Worm (Caenorhabditis elegans) whole organism, L1 larva: ENCODE measurements around the gene algn-13.

Source experiments
- C04F5.9 ChIP-seq: sonication (generic microtip); optimal IDR thresholded peaks from 2 replicates; lab custom pipeline; 2016; ENCODE audit warnings: missing genetic modification characterization, missing compliant biosample characterization
- aha-1 ChIP-seq: fragments of 150-350 bp; optimal IDR thresholded peaks from 2 replicates; lab custom pipeline; 2014; ENCODE audit warnings: missing biosample characterization, missing genetic modification characterization
- ces-1 ChIP-seq: fragments of 150-350 bp; optimal IDR thresholded peaks from 2 replicates; lab custom pipeline; 2014; ENCODE audit warnings: missing biosample characterization, missing genetic modification reagents, missing genetic modification characterization
- efl-3 ChIP-seq: fragments of 200-800 bp; sonication (Bioruptor generic); optimal IDR thresholded peaks from 2 replicates; lab custom pipeline; 2018; ENCODE audit warnings: mild to moderate bottlenecking, missing genetic modification characterization, missing compliant biosample characterization
- isw-1 ChIP-seq: fragments of 200-800 bp; sonication (Bioruptor generic); IDR thresholded peaks from 2 replicates; pipeline ENCODE4 v1.3.6; 2022; ENCODE audit warnings: missing genetic modification characterization, missing compliant biosample characterization
- lin-13 ChIP-seq: fragments of 150-350 bp; optimal IDR thresholded peaks from 2 replicates; lab custom pipeline; 2014; ENCODE audit warnings: missing biosample characterization, missing genetic modification reagents, missing genetic modification characterization
- lin-39 ChIP-seq: fragments of 150-350 bp; optimal IDR thresholded peaks from 2 replicates; lab custom pipeline; 2014; ENCODE audit warnings: missing biosample characterization, missing genetic modification reagents, missing genetic modification characterization
- lsy-2 ChIP-seq, 2 experiments: fragments of 150-350 bp; optimal IDR thresholded peaks; 2 replicates each; lab custom pipeline; 2014; ENCODE audit warnings: missing biosample characterization in 2 of 2, missing genetic modification characterization in 2 of 2
- nhr-20 ChIP-seq: sonication (generic microtip); optimal IDR thresholded peaks from 2 replicates; lab custom pipeline; 2016; ENCODE audit warnings: mild to moderate bottlenecking, missing genetic modification characterization, missing compliant biosample characterization
- pag-3 ChIP-seq: sonication (generic microtip); optimal IDR thresholded peaks from 2 replicates; lab custom pipeline; 2017; ENCODE audit warnings: missing genetic modification characterization, mild to moderate bottlenecking, missing compliant biosample characterization, antibody characterized with exemption, borderline replicate concordance; ENCODE audit not compliant: insufficient read depth
- pqm-1 ChIP-seq: sonication (generic microtip); optimal IDR thresholded peaks from 3 replicates; lab custom pipeline; 2017; ENCODE audit warnings: missing biosample characterization, missing genetic modification characterization
- skn-1 ChIP-seq: fragments of 150-350 bp; optimal IDR thresholded peaks from 2 replicates; lab custom pipeline; 2014; ENCODE audit warnings: missing biosample characterization, missing genetic modification characterization
- unc-62 ChIP-seq: fragments of 150-350 bp; optimal IDR thresholded peaks from 2 replicates; lab custom pipeline; 2014; ENCODE audit warnings: missing biosample characterization, missing genetic modification reagents, missing genetic modification characterization

- TF ChIP-seq C04F5.9 (tag; lab: Kevin White, UChicago) (no peak), pag-3 (no peak), skn-1 (tag; lab: Kevin White, UChicago) (no peak), aha-1 (tag; lab: Kevin White, UChicago) (no peak), isw-1 (GFP tag; lab: Robert Waterston, UW) (no peak), pqm-1 (tag; lab: Kevin White, UChicago) (no peak), nhr-20 (tag; lab: Kevin White, UChicago) (no peak), lin-13 (GFP tag; lab: Kevin White, UChicago) (no peak), ces-1 (no peak), lsy-2 (tag; optimal IDR thresholded peaks at IDR 0.05; lab: Kevin White, UChicago) (no peak), lin-39 (tag; lab: Kevin White, UChicago) (no peak), unc-62 (no peak), efl-3 (GFP tag; lab: Kevin White, UChicago) (no peak)
These were observed 30.6 kb downstream of the algn-13 start, which contains the start of gene C06B3.16 for ce11 chrV:13931225-13931624.
